Fruit fly (Drosophila melanogaster): Measurements from ENCODE around the gene eater.

DNA sequence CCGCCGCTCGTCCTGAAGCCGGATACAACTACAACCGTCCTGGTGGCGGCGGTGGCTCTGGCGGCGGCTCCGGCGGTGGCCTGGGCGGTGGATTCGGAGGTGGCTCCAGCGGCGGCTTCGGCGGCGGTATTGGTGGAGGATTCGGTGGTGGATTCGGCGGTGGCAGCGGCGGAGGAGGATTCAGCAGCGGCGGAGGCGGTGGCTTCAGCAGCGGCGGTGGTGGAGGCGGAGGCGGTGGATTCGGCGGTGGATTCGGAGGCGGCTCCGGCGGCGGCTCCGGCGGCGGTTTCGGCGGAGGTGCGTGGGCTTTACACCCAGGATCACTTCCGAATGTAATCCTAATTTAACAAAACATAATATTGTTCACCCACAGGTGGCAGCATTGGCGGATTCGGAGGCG is 49.9 kb downstream of the eater start:
- TF ChIP-seq Sin3A (optimal IDR thresholded peaks at IDR 0.05) = no peak
- no peak for TF ChIP-seq Myc (optimal IDR thresholded peaks at IDR 0.05)
